Worm (Caenorhabditis elegans): ENCODE results near the gene C29F9.2.
A peak's percentile ranks its signal among the peaks of the same experiment; 100 is the strongest.

The C29F9.2 gene

DNA sequence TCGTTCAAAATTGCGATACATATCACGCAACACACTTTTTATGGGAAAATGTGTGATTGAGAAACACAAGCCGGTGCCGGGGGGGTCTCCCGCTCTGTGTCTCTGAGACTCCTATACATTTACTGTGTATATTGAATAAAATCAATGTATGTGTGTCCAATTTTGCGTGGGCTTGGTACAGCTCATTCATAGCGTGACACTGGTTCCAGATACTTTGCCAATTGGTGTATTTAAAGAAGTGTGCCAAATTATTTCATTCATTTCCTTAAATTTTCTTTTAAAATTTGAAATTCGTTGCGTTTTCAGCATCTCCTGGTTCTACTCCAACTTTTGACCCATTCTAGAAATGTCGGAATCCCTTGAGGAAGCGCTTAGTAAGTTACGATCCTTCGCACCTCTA is 13.5 kb upstream of the C29F9.2 start, which contains the start of gene C29F9.5:
Gene C29F9.5, plus strand, starts transcription at position 301 of the 400 bp plus-strand sequence.
- TF ChIP-seq unc-62 (GFP tag; optimal IDR thresholded peaks at IDR 0.05 in 1 of 2) (peak in 1 of 2 experiments; percentile 59), unc-62 (tag; optimal IDR thresholded peaks at IDR 0.05) (no peak), hif-1 (tag; optimal IDR thresholded peaks at IDR 0.05) (no peak)

DNA sequence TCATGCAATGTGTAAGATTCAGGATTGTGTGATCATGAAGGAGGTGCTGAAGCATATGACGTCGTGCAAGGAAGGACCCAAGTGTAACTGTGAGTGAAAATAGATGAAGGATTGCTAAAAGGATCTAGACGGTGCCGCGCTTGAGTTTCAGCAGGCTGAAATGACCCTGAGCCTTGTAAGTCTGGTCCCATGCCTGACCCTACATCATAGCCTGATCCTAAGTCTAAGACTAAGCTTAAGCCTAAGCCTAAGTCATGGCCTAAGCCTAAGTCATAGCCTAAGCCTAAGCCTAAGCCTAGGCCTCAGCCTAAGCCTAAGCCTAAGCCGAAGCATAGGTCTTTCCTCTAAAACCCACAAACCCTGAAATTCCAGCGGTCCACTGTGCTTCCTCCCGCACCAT is 12.9 kb upstream of the C29F9.2 start:
- TF ChIP-seq lim-7 (GFP tag; IDR thresholded peaks at IDR 0.05) (no peak), aha-1 (tag) (peak; percentile 91)

DNA sequence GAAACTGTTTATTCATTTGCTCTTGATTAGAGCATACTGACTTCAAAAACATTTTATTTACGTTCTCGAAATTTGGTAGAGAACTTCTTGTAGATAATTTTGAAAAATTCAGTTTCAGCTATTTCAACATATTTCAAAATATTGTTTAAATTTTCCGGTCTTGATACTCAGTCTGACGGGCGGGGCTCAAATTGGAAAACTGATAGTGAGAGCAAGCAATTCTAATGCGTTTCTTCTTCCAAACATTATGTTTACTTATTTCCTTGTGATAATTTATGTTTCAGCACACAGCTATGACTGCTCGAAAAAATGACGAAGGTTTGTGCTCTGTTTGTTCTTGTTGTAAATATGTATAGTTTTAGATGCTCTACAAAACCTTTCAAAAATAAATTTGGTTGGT is 10.5 kb upstream of the C29F9.2 start, which contains the start of gene pals-24:
Gene pals-24, plus strand, starts transcription at position 237 of the 400 bp plus-strand sequence.
- no peak for TF ChIP-seq R02D3.7 (tag; optimal IDR thresholded peaks at IDR 0.05)
- no peak for TF ChIP-seq hlh-30 (tag; optimal IDR thresholded peaks at IDR 0.05; ENCODE audit: insufficient read depth)
- no peak for TF ChIP-seq lin-29 (GFP tag; IDR thresholded peaks at IDR 0.05)
- TF ChIP-seq hlh-11 (tag; optimal IDR thresholded peaks at IDR 0.05): peak; percentile 74
- TF ChIP-seq nhr-25 (tag; optimal IDR thresholded peaks at IDR 0.05; ENCODE audit: borderline replicate concordance, insufficient read depth): no peak
- peak; percentile 3 for TF ChIP-seq mxl-3 (GFP tag; optimal IDR thresholded peaks at IDR 0.05)
- peak; percentile 62 for TF ChIP-seq aha-1 (tag)
- TF ChIP-seq ceh-44 (GFP tag; IDR thresholded peaks at IDR 0.05): no peak
- TF ChIP-seq ztf-7 (tag; optimal IDR thresholded peaks at IDR 0.05): no peak
- TF ChIP-seq skn-1 (tag; optimal IDR thresholded peaks at IDR 0.05): no peak
- peak; percentile 86 for TF ChIP-seq nhr-28 (tag; optimal IDR thresholded peaks at IDR 0.05)
- peak; percentile 55; the same call in 1 of the 2 replicates for TF ChIP-seq php-3 (GFP tag; IDR thresholded peaks at IDR 0.05)
- no peak for TF ChIP-seq vab-7 (GFP tag; IDR thresholded peaks at IDR 0.05)
- TF ChIP-seq zip-2 (tag; optimal IDR thresholded peaks at IDR 0.05): peak; percentile 46
- no peak for TF ChIP-seq tag-97 (GFP tag; IDR thresholded peaks at IDR 0.05)
- no peak for TF ChIP-seq dmd-8 (GFP tag; IDR thresholded peaks at IDR 0.05)
- TF ChIP-seq egl-27 (tag; optimal IDR thresholded peaks at IDR 0.05): no peak
- no peak for TF ChIP-seq nhr-6 (tag; optimal IDR thresholded peaks at IDR 0.05)
- TF ChIP-seq daf-16 (GFP tag; optimal IDR thresholded peaks at IDR 0.05): no peak
- peak; percentile 98 for TF ChIP-seq daf-16 (tag; optimal IDR thresholded peaks at IDR 0.05)
- peak; percentile 94 for TF ChIP-seq pqm-1 (tag; optimal IDR thresholded peaks at IDR 0.05)
- TF ChIP-seq nhr-237 (tag; optimal IDR thresholded peaks at IDR 0.05): no peak
- TF ChIP-seq zfp-3 (GFP tag; conservative IDR thresholded peaks at IDR 0.05): no peak
- no peak for TF ChIP-seq lim-7 (GFP tag; IDR thresholded peaks at IDR 0.05)
- TF ChIP-seq ztf-11 (tag; optimal IDR thresholded peaks at IDR 0.05): no peak
- no peak for TF ChIP-seq ces-1 (GFP tag; optimal IDR thresholded peaks at IDR 0.05)
- no peak for TF ChIP-seq ama-1 (optimal IDR thresholded peaks at IDR 0.05)
- no peak for TF ChIP-seq mdt-29 (GFP tag; IDR thresholded peaks at IDR 0.05)
- TF ChIP-seq snpc-4 (tag; optimal IDR thresholded peaks at IDR 0.05): no peak
- TF ChIP-seq zag-1 (tag; optimal IDR thresholded peaks at IDR 0.05): no peak
- peak; percentile 59 for TF ChIP-seq dmd-6 (GFP tag; IDR thresholded peaks at IDR 0.05)
- TF ChIP-seq nhr-102 (tag; optimal IDR thresholded peaks at IDR 0.05): no peak
- peak; percentile 61 for TF ChIP-seq dve-1 (tag; optimal IDR thresholded peaks at IDR 0.05; ENCODE audit: insufficient read depth)

DNA sequence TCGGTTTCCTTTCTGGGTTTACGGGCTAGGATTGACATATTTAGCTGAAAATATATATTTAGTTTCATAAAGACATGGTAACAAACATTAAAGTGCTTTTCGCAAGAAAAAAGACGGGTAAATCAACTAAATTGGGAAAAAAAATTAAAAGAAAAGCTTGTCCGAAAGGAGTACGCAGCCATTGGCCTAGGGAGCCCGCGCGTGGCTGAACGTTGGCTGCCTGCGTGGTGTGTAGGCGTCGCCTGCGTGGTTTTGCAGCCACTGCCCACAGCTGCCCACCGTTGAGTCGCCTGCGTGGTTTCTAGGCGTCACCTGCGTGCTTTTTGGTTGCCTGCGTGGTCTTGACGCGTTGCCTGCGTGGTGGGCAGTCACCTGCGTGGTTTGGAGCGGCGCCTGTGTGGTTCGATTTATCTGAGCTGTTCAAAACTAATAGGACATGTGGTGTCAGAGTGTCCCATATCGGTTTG is 8.7 kb upstream of the C29F9.2 start, which contains the start of gene C29F9.12:
Gene C29F9.12, minus strand, starts transcription at position 51 of the 467 bp plus-strand sequence.
- TF ChIP-seq egl-43 (GFP tag; IDR thresholded peaks at IDR 0.05): 0 out of 2 replicates have a peak, but pooled peaks have one; percentile 23
- peak; percentile 82 for TF ChIP-seq set-16 (GFP tag; IDR thresholded peaks at IDR 0.05)
